Fruit fly (Drosophila melanogaster): ENCODE results near the gene CG14710.

Gene CG14710

dm6 chr3R:11606679-11607078 lies 13.2 kb upstream of the CG14710 start (continued):
- no peak for TF ChIP-seq Met (GFP tag; optimal IDR thresholded peaks at IDR 0.05)
- TF ChIP-seq esn (GFP tag; optimal IDR thresholded peaks at IDR 0.05) = no peak
- no peak for TF ChIP-seq CG7368 (GFP tag; optimal IDR thresholded peaks at IDR 0.05)
- TF ChIP-seq Sox14 (GFP tag; optimal IDR thresholded peaks at IDR 0.05) = no peak
- no peak for TF ChIP-seq CG11902 (GFP tag; optimal IDR thresholded peaks at IDR 0.05)
- no peak for TF ChIP-seq dsx (GFP tag; optimal IDR thresholded peaks at IDR 0.05; ENCODE audit: poor library complexity, severe bottlenecking)
- TF ChIP-seq CG11762 (GFP tag; optimal IDR thresholded peaks at IDR 0.05; ENCODE audit: insufficient read depth) = no peak
- TF ChIP-seq achi (GFP tag; optimal IDR thresholded peaks at IDR 0.05) = peak; percentile 22
- TF ChIP-seq CG3919 (GFP tag; optimal IDR thresholded peaks at IDR 0.05) = peak; percentile 24
- TF ChIP-seq Lpt (GFP tag; optimal IDR thresholded peaks at IDR 0.05) = no peak
- no peak for TF ChIP-seq CG1621 (tag; optimal IDR thresholded peaks at IDR 0.05)
- TF ChIP-seq CG6276 (GFP tag; optimal IDR thresholded peaks at IDR 0.05) = peak; percentile 58
- peak; percentile 47 for TF ChIP-seq Hr4 (GFP tag; optimal IDR thresholded peaks at IDR 0.05)
- TF ChIP-seq net (GFP tag; optimal IDR thresholded peaks at IDR 0.05) = no peak
- TF ChIP-seq CG6808 (GFP tag; optimal IDR thresholded peaks at IDR 0.05) = no peak
- no peak; the same call in 1 of the 2 replicates for TF ChIP-seq Gug (GFP tag; IDR thresholded peaks at IDR 0.05)
- no peak for TF ChIP-seq lz (GFP tag; optimal IDR thresholded peaks at IDR 0.05)
- peak; percentile 8 for TF ChIP-seq acj6 (GFP tag; optimal IDR thresholded peaks at IDR 0.05)
- TF ChIP-seq CG15336 (GFP tag; IDR thresholded peaks at IDR 0.05) = peak; percentile 62; the same call in 1 of the 2 replicates
- TF ChIP-seq svp (GFP tag) = peak; percentile 12
- TF ChIP-seq CG6854 (GFP tag; optimal IDR thresholded peaks at IDR 0.05) = no peak
- TF ChIP-seq CG4318 (GFP tag; optimal IDR thresholded peaks at IDR 0.05) = peak; percentile 36
- TF ChIP-seq CG8632 (GFP tag; optimal IDR thresholded peaks at IDR 0.05) = no peak
- no peak for TF ChIP-seq Smox (GFP tag; optimal IDR thresholded peaks at IDR 0.05)
- no peak for TF ChIP-seq Sox102F (GFP tag; optimal IDR thresholded peaks at IDR 0.05)

dm6 chr3R:11612467-11612866 lies 7.4 kb upstream of the CG14710 start:
- TF ChIP-seq salr (GFP tag; optimal IDR thresholded peaks at IDR 0.05) (no peak), CG34406 (GFP tag; optimal IDR thresholded peaks at IDR 0.05) (no peak), Met (GFP tag; optimal IDR thresholded peaks at IDR 0.05) (no peak), fd59A (GFP tag; optimal IDR thresholded peaks at IDR 0.05) (no peak), svp (GFP tag) (no peak), topi (GFP tag; optimal IDR thresholded peaks at IDR 0.05) (no peak), CG10669 (GFP tag; optimal IDR thresholded peaks at IDR 0.05) (no peak), Sox15 (GFP tag; optimal IDR thresholded peaks at IDR 0.05) (no peak), CG16779 (tag; optimal IDR thresholded peaks at IDR 0.05) (no peak), CG1621 (tag; optimal IDR thresholded peaks at IDR 0.05) (no peak), Eip93F (GFP tag; optimal IDR thresholded peaks at IDR 0.05) (no peak), Hr4 (GFP tag; optimal IDR thresholded peaks at IDR 0.05) (peak; percentile 15), achi (GFP tag; optimal IDR thresholded peaks at IDR 0.05) (no peak), pdm3 (GFP tag; optimal IDR thresholded peaks at IDR 0.05) (no peak), vri (GFP tag; optimal IDR thresholded peaks at IDR 0.05) (no peak), net (GFP tag; optimal IDR thresholded peaks at IDR 0.05) (no peak), Eip78C (GFP tag) (peak; percentile 57), CG6808 (GFP tag; optimal IDR thresholded peaks at IDR 0.05) (no peak), CG6854 (GFP tag; optimal IDR thresholded peaks at IDR 0.05) (no peak), CG8319 (GFP tag; optimal IDR thresholded peaks at IDR 0.05) (no peak), Lpt (GFP tag; optimal IDR thresholded peaks at IDR 0.05) (no peak), CG8119 (GFP tag; IDR thresholded peaks at IDR 0.05) (no peak), Ets96B (tag; optimal IDR thresholded peaks at IDR 0.05) (no peak), CG32006 (GFP tag; optimal IDR thresholded peaks at IDR 0.05) (peak; percentile 30), acj6 (GFP tag; optimal IDR thresholded peaks at IDR 0.05) (no peak), ss (GFP tag; optimal IDR thresholded peaks at IDR 0.05) (no peak), fkh (GFP tag; optimal IDR thresholded peaks at IDR 0.05) (no peak), dac (GFP tag; optimal IDR thresholded peaks at IDR 0.05) (no peak), CG15336 (GFP tag; IDR thresholded peaks at IDR 0.05) (peak; percentile 55)

Measured in whole organism, prepupa.